Fruit fly (Drosophila melanogaster) whole organism, prepupa: ENCODE data around the gene CG10877.

Experiments used
- Blimp-1 ChIP-seq: fragments of 200-800 bp; sonication (Bioruptor generic); optimal IDR thresholded peaks from 3 replicates; lab custom pipeline; 2017; ENCODE audit warnings: missing biosample characterization, missing genetic modification characterization, mild to moderate bottlenecking, moderate library complexity, missing genetic modification reagents
- CG10631 ChIP-seq: fragments of 200-800 bp; sonication (Bioruptor generic); optimal IDR thresholded peaks from 2 replicates; lab custom pipeline; 2016; ENCODE audit warnings: missing biosample characterization, missing genetic modification characterization
- CG11294 ChIP-seq: fragments of 200-800 bp; sonication (Bioruptor generic); IDR thresholded peaks from 2 replicates; pipeline ENCODE4 v1.3.6; 2022; ENCODE audit warnings: missing biosample characterization, missing genetic modification characterization
- CG11762 ChIP-seq: fragments of 200-800 bp; sonication (Bioruptor generic); optimal IDR thresholded peaks from 3 replicates; lab custom pipeline; 2016; ENCODE audit warnings: missing biosample characterization, missing genetic modification characterization; ENCODE audit not compliant: insufficient read depth
- CG11902 ChIP-seq: fragments of 200-800 bp; sonication (Bioruptor generic); optimal IDR thresholded peaks from 3 replicates; lab custom pipeline; 2016; ENCODE audit warnings: missing biosample characterization, missing genetic modification characterization
- CG15336 ChIP-seq: fragments of 200-800 bp; sonication (Bioruptor generic); IDR thresholded peaks from 2 replicates; pipeline ENCODE4 v1.3.6; 2022; ENCODE audit warnings: missing biosample characterization, missing genetic modification characterization
- CG31627 ChIP-seq: fragments of 200-800 bp; sonication (Bioruptor generic); optimal IDR thresholded peaks from 3 replicates; lab custom pipeline; 2016; ENCODE audit warnings: missing biosample characterization, missing genetic modification characterization
- CG32006 ChIP-seq: fragments of 200-800 bp; sonication (Bioruptor generic); optimal IDR thresholded peaks from 3 replicates; lab custom pipeline; 2017; ENCODE audit warnings: missing biosample characterization, mild to moderate bottlenecking, missing genetic modification characterization
- CG34406 ChIP-seq: fragments of 200-800 bp; sonication (Bioruptor generic); optimal IDR thresholded peaks from 3 replicates; lab custom pipeline; 2016; ENCODE audit warnings: missing biosample characterization, missing genetic modification characterization
- CG4318 ChIP-seq: fragments of 200-800 bp; sonication (Bioruptor generic); optimal IDR thresholded peaks from 3 replicates; lab custom pipeline; 2017; ENCODE audit warnings: missing biosample characterization, mild to moderate bottlenecking, missing genetic modification characterization
- CG6163 ChIP-seq: fragments of 200-800 bp; sonication (Bioruptor generic); IDR thresholded peaks from 3 replicates; pipeline ENCODE4 v1.3.6; 2022; ENCODE audit warnings: missing biosample characterization, missing genetic modification characterization
- CG6276 ChIP-seq: fragments of 200-800 bp; sonication (Bioruptor generic); optimal IDR thresholded peaks from 2 replicates; lab custom pipeline; 2017; ENCODE audit warnings: missing biosample characterization, mild to moderate bottlenecking, missing genetic modification characterization
- CG6792 ChIP-seq: fragments of 200-800 bp; sonication (Bioruptor generic); optimal IDR thresholded peaks from 3 replicates; lab custom pipeline; 2016; ENCODE audit warnings: missing biosample characterization, missing genetic modification characterization
- CG6808 ChIP-seq: fragments of 200-800 bp; sonication (Bioruptor generic); optimal IDR thresholded peaks from 3 replicates; lab custom pipeline; 2017; ENCODE audit warnings: missing biosample characterization, missing genetic modification characterization, mild to moderate bottlenecking, moderate library complexity, missing genetic modification reagents
- CG7368 ChIP-seq: fragments of 200-800 bp; sonication (Bioruptor generic); optimal IDR thresholded peaks from 3 replicates; lab custom pipeline; 2016; ENCODE audit warnings: missing biosample characterization, missing genetic modification characterization
- CG8319 ChIP-seq: fragments of 200-800 bp; sonication (Bioruptor generic); optimal IDR thresholded peaks from 3 replicates; lab custom pipeline; 2016; ENCODE audit warnings: missing biosample characterization, missing genetic modification characterization
- CG9139 ChIP-seq: fragments of 200-800 bp; sonication (Bioruptor generic); optimal IDR thresholded peaks from 3 replicates; lab custom pipeline; 2017; ENCODE audit warnings: missing biosample characterization, mild to moderate bottlenecking, missing genetic modification characterization
- Eip75B ChIP-seq: fragments of 200-800 bp; sonication (Bioruptor generic); optimal IDR thresholded peaks from 3 replicates; lab custom pipeline; 2016; ENCODE audit warnings: missing biosample characterization, missing genetic modification characterization
- Eip78C ChIP-seq: fragments of 200-800 bp; sonication (Bioruptor generic); peaks from one replicate; lab custom pipeline; 2016; ENCODE audit warnings: missing biosample characterization, missing genetic modification characterization
- Ets21C ChIP-seq: fragments of 200-800 bp; sonication (Bioruptor generic); optimal IDR thresholded peaks from 3 replicates; lab custom pipeline; 2016; ENCODE audit warnings: missing biosample characterization, missing genetic modification characterization
- Ets96B ChIP-seq: fragments of 200-800 bp; optimal IDR thresholded peaks from 2 replicates; lab custom pipeline; 2019; ENCODE audit warnings: missing biosample characterization, mild to moderate bottlenecking, missing genetic modification characterization, moderate library complexity
- Gug ChIP-seq: fragments of 200-800 bp; sonication (Bioruptor generic); IDR thresholded peaks from 2 replicates; pipeline ENCODE4 v1.3.6; 2022; ENCODE audit warnings: missing biosample characterization, missing genetic modification characterization
- Hr39 ChIP-seq: fragments of 200-800 bp; sonication (Bioruptor generic); optimal IDR thresholded peaks from 2 replicates; lab custom pipeline; 2016; ENCODE audit warnings: missing biosample characterization, missing genetic modification characterization
- Hr4 ChIP-seq: fragments of 200-800 bp; sonication (Bioruptor generic); optimal IDR thresholded peaks from 3 replicates; lab custom pipeline; 2016; ENCODE audit warnings: missing biosample characterization, missing genetic modification characterization
- Lpt ChIP-seq: fragments of 200-800 bp; sonication (Bioruptor generic); optimal IDR thresholded peaks from 3 replicates; lab custom pipeline; 2016; ENCODE audit warnings: missing biosample characterization, missing genetic modification characterization
- OdsH ChIP-seq: fragments of 200-800 bp; sonication (Bioruptor generic); optimal IDR thresholded peaks from 3 replicates; lab custom pipeline; 2016; ENCODE audit warnings: missing biosample characterization, missing genetic modification characterization
- Smox ChIP-seq: fragments of 200-800 bp; sonication (Bioruptor generic); optimal IDR thresholded peaks from 3 replicates; lab custom pipeline; 2016; ENCODE audit warnings: missing biosample characterization, missing genetic modification characterization
- Sox102F ChIP-seq: fragments of 200-800 bp; sonication (Bioruptor generic); optimal IDR thresholded peaks from 2 replicates; lab custom pipeline; 2016; ENCODE audit warnings: missing biosample characterization, mild to moderate bottlenecking, missing genetic modification characterization
- Sox14 ChIP-seq: fragments of 200-800 bp; sonication (Bioruptor generic); optimal IDR thresholded peaks from 3 replicates; lab custom pipeline; 2016; ENCODE audit warnings: missing biosample characterization, missing genetic modification characterization
- Sox15 ChIP-seq: fragments of 200-800 bp; sonication (Bioruptor generic); optimal IDR thresholded peaks from 3 replicates; lab custom pipeline; 2016; ENCODE audit warnings: missing biosample characterization, missing genetic modification characterization
- acj6 ChIP-seq: fragments of 200-800 bp; sonication (Bioruptor generic); optimal IDR thresholded peaks from 3 replicates; lab custom pipeline; 2016; ENCODE audit warnings: missing biosample characterization, missing genetic modification characterization
- cyc ChIP-seq: fragments of 200-800 bp; sonication (Bioruptor generic); optimal IDR thresholded peaks from 3 replicates; lab custom pipeline; 2016; ENCODE audit warnings: missing biosample characterization, missing genetic modification characterization
- dac ChIP-seq: fragments of 200-800 bp; sonication (Bioruptor generic); optimal IDR thresholded peaks from 2 replicates; lab custom pipeline; 2017; ENCODE audit warnings: missing biosample characterization, mild to moderate bottlenecking, missing genetic modification characterization
- dsx ChIP-seq: fragments of 200-800 bp; optimal IDR thresholded peaks from 3 replicates; lab custom pipeline; 2019; ENCODE audit warnings: missing biosample characterization, mild to moderate bottlenecking, missing genetic modification characterization, moderate library complexity; ENCODE audit not compliant: poor library complexity, severe bottlenecking
- eg ChIP-seq: fragments of 200-800 bp; sonication (Bioruptor generic); IDR thresholded peaks from 3 replicates; pipeline ENCODE4 v1.3.6; 2022; ENCODE audit warnings: missing biosample characterization, missing genetic modification characterization
- esn ChIP-seq: fragments of 200-800 bp; sonication (Bioruptor generic); optimal IDR thresholded peaks from 2 replicates; lab custom pipeline; 2016; ENCODE audit warnings: missing biosample characterization, mild to moderate bottlenecking, missing genetic modification characterization, moderate library complexity
- fd85E ChIP-seq: fragments of 200-800 bp; sonication (Bioruptor generic); optimal IDR thresholded peaks from 3 replicates; lab custom pipeline; 2016; ENCODE audit warnings: missing biosample characterization, missing genetic modification characterization
- lz ChIP-seq: fragments of 200-800 bp; sonication (Bioruptor generic); optimal IDR thresholded peaks from 3 replicates; lab custom pipeline; 2016; ENCODE audit warnings: missing biosample characterization, missing genetic modification characterization
- net ChIP-seq: fragments of 200-800 bp; sonication (Bioruptor generic); optimal IDR thresholded peaks from 3 replicates; lab custom pipeline; 2016; ENCODE audit warnings: missing biosample characterization, missing genetic modification characterization
- pdm3 ChIP-seq: fragments of 200-800 bp; sonication (Bioruptor generic); optimal IDR thresholded peaks from 3 replicates; lab custom pipeline; 2016; ENCODE audit warnings: missing biosample characterization, missing genetic modification characterization
- salr ChIP-seq, 2 experiments: fragments of 200-800 bp; sonication (Bioruptor generic); optimal IDR thresholded peaks; 3 replicates each; lab custom pipeline; 2016 to 2018; ENCODE audit warnings: missing biosample characterization in 2 of 2, missing genetic modification characterization in 2 of 2, mild to moderate bottlenecking in 1 of 2
- spab ChIP-seq: fragments of 200-800 bp; sonication (Bioruptor generic); optimal IDR thresholded peaks from 2 replicates; lab custom pipeline; 2017; ENCODE audit warnings: missing biosample characterization, mild to moderate bottlenecking, missing genetic modification characterization, missing genetic modification reagents
- ss ChIP-seq, 2 experiments: fragments of 200-800 bp; sonication (Bioruptor generic); optimal IDR thresholded peaks; 2 replicates in 1 of 2; 3 replicates in 1 of 2; lab custom pipeline; 2017 to 2018; ENCODE audit warnings: mild to moderate bottlenecking in 2 of 2, missing biosample characterization in 2 of 2, missing genetic modification characterization in 2 of 2, moderate library complexity in 1 of 2
- topi ChIP-seq: fragments of 200-800 bp; sonication (Bioruptor generic); optimal IDR thresholded peaks from 3 replicates; lab custom pipeline; 2016; ENCODE audit warnings: missing biosample characterization, missing genetic modification characterization
- vri ChIP-seq: fragments of 200-800 bp; sonication (Bioruptor generic); optimal IDR thresholded peaks from 3 replicates; lab custom pipeline; 2016; ENCODE audit warnings: missing biosample characterization, mild to moderate bottlenecking, missing genetic modification characterization

CG10877 gene

dm6 chr3R:20550632-20551486 is 13.0 kb downstream of the CG10877 start (continued):
- TF ChIP-seq CG10631 (GFP tag; lab: Kevin White, UChicago) (no peak), CG15336 (GFP tag; lab: Robert Waterston, UW) (peak; percentile 52; the same call in 1 of the 2 replicates), lz (no peak), Lpt (peak; percentile 44), fd85E (GFP tag; lab: Kevin White, UChicago) (no peak), CG34406 (GFP tag; lab: Kevin White, UChicago) (no peak), CG9139 (GFP tag; lab: Kevin White, UChicago) (peak; percentile 67), spab (GFP tag; lab: Kevin White, UChicago) (peak; percentile 25), Sox102F (GFP tag; lab: Kevin White, UChicago) (peak; percentile 48), Hr39 (GFP tag; lab: Kevin White, UChicago) (no peak)
- TF ChIP-seq, all 60 proteins: peak for 29

DNA sequence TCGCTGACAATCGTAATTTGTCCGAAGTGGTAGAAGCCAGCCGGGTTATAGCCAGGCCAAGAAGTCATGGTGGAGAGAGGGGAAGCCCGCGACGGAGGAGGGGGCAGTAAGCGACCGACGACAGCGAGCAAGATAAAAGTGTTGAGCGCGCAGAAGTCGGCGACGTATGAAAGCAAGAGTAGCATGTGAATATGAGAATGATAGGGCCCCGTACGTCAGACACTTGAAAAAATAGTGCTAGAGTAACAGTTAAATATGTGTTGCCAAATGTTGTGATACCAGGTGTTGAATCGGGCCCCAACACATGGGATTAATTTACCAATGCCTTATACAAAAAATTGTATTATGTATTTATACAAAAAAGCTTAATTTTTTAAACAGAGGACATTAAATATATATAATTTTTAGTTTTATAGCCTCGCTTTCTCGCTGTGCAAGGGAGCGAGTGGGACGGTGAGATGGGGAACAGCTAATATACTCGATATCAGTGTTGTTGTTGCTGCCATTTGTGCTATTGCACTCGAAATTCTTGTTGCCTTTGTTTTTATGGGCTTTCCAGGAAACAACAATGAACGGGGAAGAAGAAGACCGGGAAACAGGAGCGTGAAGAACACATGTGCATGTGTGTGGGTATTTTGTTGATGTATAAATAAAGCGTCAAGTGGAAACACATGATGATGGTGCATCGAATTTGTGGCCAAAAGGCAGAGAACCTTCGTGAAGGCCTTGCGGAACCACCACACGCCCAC is 13.8 kb downstream of the CG10877 start:
- peak; percentile 64 for TF ChIP-seq Blimp-1 (GFP tag; lab: Kevin White, UChicago)
- TF ChIP-seq salr (GFP tag; optimal IDR thresholded peaks at IDR 0.05; lab: Kevin White, UChicago) = peak; percentile 77 to 80
- TF ChIP-seq Eip75B (GFP tag; lab: Kevin White, UChicago) = peak; percentile 84
- TF ChIP-seq CG7368 (GFP tag; lab: Kevin White, UChicago) = peak; percentile 79
- peak; percentile 90 for TF ChIP-seq CG32006
- peak; percentile 74 for TF ChIP-seq vri
- TF ChIP-seq CG8319 (GFP tag; lab: Kevin White, UChicago) = peak; percentile 87
- peak; percentile 71 for TF ChIP-seq lz
- peak; percentile 72 for TF ChIP-seq CG4318 (GFP tag; lab: Kevin White, UChicago)
- TF ChIP-seq Ets21C (GFP tag; lab: Kevin White, UChicago) = peak; percentile 30
- peak; percentile 75 for TF ChIP-seq CG6276 (GFP tag; lab: Kevin White, UChicago)
- TF ChIP-seq eg = peak; percentile 80
- TF ChIP-seq ss (GFP tag; optimal IDR thresholded peaks at IDR 0.05; lab: Kevin White, UChicago) = peak; percentile 67 to 88
- TF ChIP-seq CG34406 (GFP tag; lab: Kevin White, UChicago) = peak; percentile 89
- peak; percentile 85 for TF ChIP-seq CG6808 (GFP tag; lab: Kevin White, UChicago)
- TF ChIP-seq CG11762 = peak; percentile 86
- peak; percentile 83 for TF ChIP-seq CG6792 (GFP tag; lab: Kevin White, UChicago)
- TF ChIP-seq dac = peak; percentile 77
- peak; percentile 72 for TF ChIP-seq Gug
- TF ChIP-seq Hr4 (GFP tag; lab: Kevin White, UChicago) = peak; percentile 79
- TF ChIP-seq pdm3 (GFP tag; lab: Kevin White, UChicago) = peak; percentile 84
- TF ChIP-seq Sox14 (GFP tag; lab: Kevin White, UChicago) = peak; percentile 75
- TF ChIP-seq Ets96B (tag; lab: Kevin White, UChicago) = peak; percentile 91
- TF ChIP-seq OdsH (GFP tag; lab: Kevin White, UChicago) = peak; percentile 90
- peak; percentile 94 for TF ChIP-seq Eip78C (GFP tag; lab: Kevin White, UChicago)
- TF ChIP-seq cyc (GFP tag; lab: Kevin White, UChicago) = peak; percentile 78
- peak; percentile 80 for TF ChIP-seq Lpt
- TF ChIP-seq CG11294 = peak; percentile 71
- peak; percentile 86 for TF ChIP-seq Sox15 (GFP tag; lab: Kevin White, UChicago)
- TF ChIP-seq CG6163 = peak; percentile 90
- peak; percentile 78 for TF ChIP-seq topi
- TF ChIP-seq CG9139 (GFP tag; lab: Kevin White, UChicago) = peak; percentile 74
- peak; percentile 84 for TF ChIP-seq dsx
- peak; percentile 75 for TF ChIP-seq CG31627 (GFP tag; lab: Kevin White, UChicago)
- peak; percentile 76 for TF ChIP-seq Smox (GFP tag; lab: Kevin White, UChicago)
- peak; percentile 82 for TF ChIP-seq esn (GFP tag; lab: Kevin White, UChicago)
- peak; percentile 81 for TF ChIP-seq CG11902 (GFP tag; lab: Kevin White, UChicago)
- peak; percentile 89 for TF ChIP-seq CG10631 (GFP tag; lab: Kevin White, UChicago)
- peak; percentile 79 for TF ChIP-seq net (GFP tag; lab: Kevin White, UChicago)
- TF ChIP-seq acj6 = peak; percentile 90
